Worm (Caenorhabditis elegans) whole organism, midembryonic: ENCODE results near the gene mbf-1.

Source experiments
- T22C8.4 ChIP-seq: fragments of 200-800 bp; sonication (Bioruptor generic); IDR thresholded peaks from 2 replicates; pipeline ENCODE4 v1.3.6; 2022; ENCODE audit warnings: missing genetic modification characterization, missing compliant biosample characterization
- cog-1 ChIP-seq: sonication (generic microtip); optimal IDR thresholded peaks from 2 replicates; lab custom pipeline; 2016; ENCODE audit warnings: missing genetic modification characterization, missing compliant biosample characterization
- flt-1 ChIP-seq: fragments of 200-800 bp; sonication (Bioruptor generic); IDR thresholded peaks from 2 replicates; pipeline ENCODE4 v1.3.6; 2022; ENCODE audit warnings: missing genetic modification characterization, missing compliant biosample characterization
- klf-2 ChIP-seq: fragments of 200-800 bp; sonication (Bioruptor generic); conservative IDR thresholded peaks from 2 replicates; pipeline ENCODE4 v1.3.6; 2022; ENCODE audit warnings: missing genetic modification reagents, missing genetic modification characterization, missing compliant biosample characterization
- med-1 ChIP-seq: sonication (generic microtip); optimal IDR thresholded peaks from 2 replicates; lab custom pipeline; 2017; ENCODE audit warnings: missing genetic modification characterization, mild to moderate bottlenecking, missing compliant biosample characterization, antibody characterized with exemption, missing genetic modification reagents; ENCODE audit not compliant: insufficient read depth
- ref-1 ChIP-seq: fragments of 200-800 bp; sonication (Bioruptor generic); conservative IDR thresholded peaks from 2 replicates; pipeline ENCODE4 v1.3.6; 2022; ENCODE audit warnings: missing genetic modification reagents, missing genetic modification characterization, missing compliant biosample characterization
- tab-1 ChIP-seq: fragments of 200-800 bp; sonication (Bioruptor generic); IDR thresholded peaks from 2 replicates; pipeline ENCODE4 v1.3.6; 2022; ENCODE audit warnings: missing genetic modification characterization, missing compliant biosample characterization
- ztf-29 ChIP-seq: fragments of 200-800 bp; sonication (Bioruptor generic); IDR thresholded peaks from 2 replicates; pipeline ENCODE4 v1.3.6; 2022; ENCODE audit warnings: missing genetic modification reagents, missing genetic modification characterization, missing compliant biosample characterization

- TF ChIP-seq ref-1 (GFP tag; lab: Robert Waterston, UW) = no peak
- TF ChIP-seq T22C8.4 = no peak; the same call in 1 of the 2 replicates
- no peak for TF ChIP-seq ztf-29 (GFP tag; lab: Robert Waterston, UW)
- no peak for TF ChIP-seq flt-1
- no peak for TF ChIP-seq med-1 (GFP tag; lab: Kevin White, UChicago)
- no peak for TF ChIP-seq tab-1 (GFP tag; lab: Robert Waterston, UW)
- TF ChIP-seq cog-1 (tag; lab: Kevin White, UChicago) = no peak
- TF ChIP-seq klf-2 (GFP tag; lab: Robert Waterston, UW) = no peak
Measured at ce11 chrIV:11522225-11522952, 42.2 kb upstream of the mbf-1 start.
